Worm (Caenorhabditis elegans): ENCODE results near the gene F48F7.3.

ce11 chrX:13913641-13914040, 49.7 kb upstream of the F48F7.3 start:
- TF ChIP-seq egl-27 (tag; optimal IDR thresholded peaks at IDR 0.05) (no peak), blmp-1 (tag; optimal IDR thresholded peaks at IDR 0.05; ENCODE audit: insufficient read depth) (no peak)

Measured in whole organism, L2 larva.